Worm (Caenorhabditis elegans): ENCODE results near the gene T26G10.1.

- TF ChIP-seq egl-27 (tag; optimal IDR thresholded peaks at IDR 0.05): no peak
- no peak for TF ChIP-seq alr-1 (tag; optimal IDR thresholded peaks at IDR 0.05)
- TF ChIP-seq elt-3 (tag; optimal IDR thresholded peaks at IDR 0.05): no peak
- no peak for TF ChIP-seq dmd-4 (tag; optimal IDR thresholded peaks at IDR 0.05)
- TF ChIP-seq unc-62 (GFP tag; optimal IDR thresholded peaks at IDR 0.05): no peak
- TF ChIP-seq ceh-82 (tag; optimal IDR thresholded peaks at IDR 0.05): no peak
- TF ChIP-seq nhr-237 (tag; optimal IDR thresholded peaks at IDR 0.05): no peak
- TF ChIP-seq C34F6.9 (tag; optimal IDR thresholded peaks at IDR 0.05): no peak
- no peak for TF ChIP-seq crh-2 (tag; optimal IDR thresholded peaks at IDR 0.05)
- TF ChIP-seq ztf-4 (tag; optimal IDR thresholded peaks at IDR 0.05): no peak
- no peak for TF ChIP-seq aly-2 (tag; optimal IDR thresholded peaks at IDR 0.05)
- no peak for TF ChIP-seq nhr-12 (tag; optimal IDR thresholded peaks at IDR 0.05)
- no peak for TF ChIP-seq fos-1 (tag; optimal IDR thresholded peaks at IDR 0.05)
- TF ChIP-seq snpc-4 (tag; optimal IDR thresholded peaks at IDR 0.05): no peak
Observed at ce11 chrIII:9401036-9401435, 5.4 kb downstream of the T26G10.1 start, which contains the start of gene nlp-48.
